Fruit fly (Drosophila melanogaster): Measurements from ENCODE around the gene CG15506.

CG15506 gene

DNA sequence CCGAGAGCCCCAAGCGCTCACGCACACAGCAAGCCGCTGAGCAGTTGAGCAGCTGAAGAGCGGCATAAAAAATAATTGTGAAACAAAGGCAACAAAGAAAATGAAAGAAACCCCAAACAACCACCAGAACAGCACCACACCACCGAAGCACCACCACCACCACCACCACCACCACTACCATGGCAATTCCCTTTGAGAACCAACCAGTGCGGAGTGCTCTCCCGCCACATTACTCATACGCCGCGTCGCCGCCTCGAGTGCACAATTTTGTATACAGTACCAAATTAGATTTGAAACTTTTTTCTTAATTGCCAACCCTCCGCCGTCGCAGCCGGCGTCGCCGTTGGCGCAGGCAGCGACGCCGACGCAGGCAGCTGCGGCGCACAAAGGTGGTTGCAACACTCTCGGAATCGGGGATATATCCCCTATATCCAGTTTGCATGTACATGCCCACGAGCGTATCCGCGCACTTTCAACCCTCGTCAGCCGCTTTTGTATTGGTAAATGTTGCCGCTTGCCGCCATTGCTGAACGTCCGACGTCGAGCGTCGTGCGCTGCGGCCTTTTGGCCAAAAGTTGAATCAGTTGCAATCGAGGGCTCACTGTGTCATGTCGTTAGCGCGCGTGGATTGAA, 26.3 kb upstream of the CG15506 start, which contains the start of gene dmrt99B:
Gene dmrt99B, plus strand, starts transcription at position 583 of the 633 bp plus-strand sequence.
- TF ChIP-seq ttk (optimal IDR thresholded peaks at IDR 0.05), result no peak
- TF ChIP-seq Myc (optimal IDR thresholded peaks at IDR 0.05), result no peak
- TF ChIP-seq insv (optimal IDR thresholded peaks at IDR 0.05), result no peak
- no peak for TF ChIP-seq psq (optimal IDR thresholded peaks at IDR 0.05)
- TF ChIP-seq Sin3A (optimal IDR thresholded peaks at IDR 0.05), result no peak
- TF ChIP-seq h (optimal IDR thresholded peaks at IDR 0.05), result no peak

DNA sequence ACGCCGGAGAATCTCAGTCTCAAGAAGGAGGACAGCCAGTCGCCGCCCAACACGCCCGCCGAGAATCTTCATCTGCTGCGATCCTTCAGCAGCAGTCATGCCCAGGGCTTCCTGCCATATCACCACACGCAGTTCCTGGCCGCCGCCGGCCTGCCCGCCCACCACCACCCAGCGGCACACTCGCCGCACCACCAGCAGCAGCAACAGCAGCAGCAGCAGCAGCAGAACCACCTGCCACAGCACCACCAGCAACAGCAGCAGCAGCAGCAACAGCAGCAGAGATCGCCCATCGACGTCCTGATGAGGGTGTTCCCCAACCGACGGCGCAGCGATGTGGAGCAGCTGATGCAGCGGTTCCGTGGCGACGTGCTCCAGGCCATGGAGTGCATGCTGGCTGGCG, 22.7 kb upstream of the CG15506 start:
- TF ChIP-seq Sin3A (optimal IDR thresholded peaks at IDR 0.05) (no peak), Myc (optimal IDR thresholded peaks at IDR 0.05) (no peak), insv (optimal IDR thresholded peaks at IDR 0.05) (no peak), h (optimal IDR thresholded peaks at IDR 0.05) (no peak), ttk (optimal IDR thresholded peaks at IDR 0.05) (no peak), psq (optimal IDR thresholded peaks at IDR 0.05) (no peak)

dm6 chr3R:29696359-29696758, 22.1 kb upstream of the CG15506 start:
- no peak for TF ChIP-seq h (optimal IDR thresholded peaks at IDR 0.05)
- TF ChIP-seq psq (optimal IDR thresholded peaks at IDR 0.05), result no peak
- no peak for TF ChIP-seq Myc (optimal IDR thresholded peaks at IDR 0.05)
- no peak for TF ChIP-seq insv (optimal IDR thresholded peaks at IDR 0.05)
- TF ChIP-seq Sin3A (optimal IDR thresholded peaks at IDR 0.05), result no peak
- no peak for TF ChIP-seq ttk (optimal IDR thresholded peaks at IDR 0.05)

DNA sequence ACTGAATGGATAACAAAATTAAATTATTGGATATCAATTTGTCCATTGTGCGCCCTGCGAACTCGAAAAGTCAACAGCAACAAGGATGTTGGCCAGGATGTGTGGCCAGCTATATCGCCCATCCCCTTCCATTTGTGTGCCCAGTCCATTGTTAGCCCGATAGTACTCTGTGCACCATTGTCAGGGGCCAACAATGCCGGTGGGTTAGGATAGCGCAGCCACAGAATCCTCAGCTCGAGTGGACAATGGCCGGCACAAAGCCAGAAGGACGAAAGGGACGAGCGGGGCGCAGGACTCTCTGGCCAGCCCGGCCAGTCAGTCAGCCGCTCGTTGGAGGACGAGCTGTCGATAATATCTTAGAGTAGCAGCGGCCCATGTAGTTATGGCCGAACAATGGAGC, 20.6 kb upstream of the CG15506 start:
- TF ChIP-seq h (optimal IDR thresholded peaks at IDR 0.05) (no peak), Sin3A (optimal IDR thresholded peaks at IDR 0.05) (no peak), Myc (optimal IDR thresholded peaks at IDR 0.05) (no peak), psq (optimal IDR thresholded peaks at IDR 0.05) (no peak), ttk (optimal IDR thresholded peaks at IDR 0.05) (no peak), insv (optimal IDR thresholded peaks at IDR 0.05) (no peak)

dm6 chr3R:29699220-29699619, 19.2 kb upstream of the CG15506 start:
- TF ChIP-seq h (optimal IDR thresholded peaks at IDR 0.05) (no peak), Myc (optimal IDR thresholded peaks at IDR 0.05) (no peak), psq (optimal IDR thresholded peaks at IDR 0.05) (no peak), Sin3A (optimal IDR thresholded peaks at IDR 0.05) (no peak), ttk (optimal IDR thresholded peaks at IDR 0.05) (no peak), insv (optimal IDR thresholded peaks at IDR 0.05) (no peak)

DNA sequence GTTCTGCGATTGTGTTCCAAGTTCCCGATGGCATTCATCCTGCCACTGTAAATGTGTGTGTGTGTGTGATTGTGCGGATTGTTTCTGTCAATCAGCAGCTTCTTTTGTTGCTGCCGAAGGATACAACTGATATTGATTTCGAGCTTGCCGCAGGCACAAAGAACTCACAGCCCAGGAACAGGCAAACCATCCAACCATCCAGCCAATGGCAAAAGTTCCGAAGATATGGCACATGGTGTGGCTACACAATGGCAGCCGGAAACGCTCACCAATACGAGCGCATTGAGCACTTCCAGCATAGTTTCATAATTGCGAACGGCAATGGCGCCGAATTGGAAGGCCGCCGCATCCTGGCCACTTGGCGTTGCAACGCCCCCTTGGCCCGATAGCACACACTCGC, 16.7 kb upstream of the CG15506 start:
- no peak for TF ChIP-seq psq (optimal IDR thresholded peaks at IDR 0.05)

dm6 chr3R:29704557-29704956, 13.9 kb upstream of the CG15506 start:
- no peak for TF ChIP-seq ttk (optimal IDR thresholded peaks at IDR 0.05)
- no peak for TF ChIP-seq h (optimal IDR thresholded peaks at IDR 0.05)
- no peak for TF ChIP-seq psq (optimal IDR thresholded peaks at IDR 0.05)
- TF ChIP-seq Sin3A (optimal IDR thresholded peaks at IDR 0.05), result no peak
- TF ChIP-seq insv (optimal IDR thresholded peaks at IDR 0.05), result no peak
- no peak for TF ChIP-seq Myc (optimal IDR thresholded peaks at IDR 0.05)

dm6 chr3R:29705789-29706303, 12.6 kb upstream of the CG15506 start:
- TF ChIP-seq ttk (optimal IDR thresholded peaks at IDR 0.05) (no peak), Myc (optimal IDR thresholded peaks at IDR 0.05) (no peak), Sin3A (optimal IDR thresholded peaks at IDR 0.05) (no peak), psq (optimal IDR thresholded peaks at IDR 0.05) (no peak), insv (optimal IDR thresholded peaks at IDR 0.05) (no peak), h (optimal IDR thresholded peaks at IDR 0.05) (no peak)

dm6 chr3R:29707258-29707657, 11.2 kb upstream of the CG15506 start:
- TF ChIP-seq psq (optimal IDR thresholded peaks at IDR 0.05) (no peak), Myc (optimal IDR thresholded peaks at IDR 0.05) (no peak), Sin3A (optimal IDR thresholded peaks at IDR 0.05) (no peak), h (optimal IDR thresholded peaks at IDR 0.05) (no peak), insv (optimal IDR thresholded peaks at IDR 0.05) (no peak), ttk (optimal IDR thresholded peaks at IDR 0.05) (no peak)

- TF ChIP-seq Sin3A (optimal IDR thresholded peaks at IDR 0.05) (no peak), Myc (optimal IDR thresholded peaks at IDR 0.05) (no peak), insv (optimal IDR thresholded peaks at IDR 0.05) (no peak), psq (optimal IDR thresholded peaks at IDR 0.05) (no peak), h (optimal IDR thresholded peaks at IDR 0.05) (no peak), ttk (optimal IDR thresholded peaks at IDR 0.05) (no peak)
These were observed 10.1 kb upstream of the CG15506 start for dm6 chr3R:29708322-29708721.

- TF ChIP-seq ttk (optimal IDR thresholded peaks at IDR 0.05), result no peak
- TF ChIP-seq psq (optimal IDR thresholded peaks at IDR 0.05), result no peak
- TF ChIP-seq h (optimal IDR thresholded peaks at IDR 0.05), result no peak
- no peak for TF ChIP-seq Myc (optimal IDR thresholded peaks at IDR 0.05)
- TF ChIP-seq Sin3A (optimal IDR thresholded peaks at IDR 0.05), result no peak
- TF ChIP-seq insv (optimal IDR thresholded peaks at IDR 0.05), result no peak
These were observed 7.0 kb upstream of the CG15506 start for dm6 chr3R:29711434-29711833.

- no peak for TF ChIP-seq Sin3A (optimal IDR thresholded peaks at IDR 0.05)
- TF ChIP-seq psq (optimal IDR thresholded peaks at IDR 0.05), result no peak
- no peak for TF ChIP-seq Myc (optimal IDR thresholded peaks at IDR 0.05)
- TF ChIP-seq insv (optimal IDR thresholded peaks at IDR 0.05), result no peak
- TF ChIP-seq h (optimal IDR thresholded peaks at IDR 0.05), result no peak
- no peak for TF ChIP-seq ttk (optimal IDR thresholded peaks at IDR 0.05)
These were observed 4.1 kb upstream of the CG15506 start, which contains the start of gene Obp99d for dm6 chr3R:29714314-29714713. TSS of gene Obp99d (plus strand) at chr3R:29714505.

- TF ChIP-seq Myc (optimal IDR thresholded peaks at IDR 0.05) (no peak), insv (optimal IDR thresholded peaks at IDR 0.05) (no peak), psq (optimal IDR thresholded peaks at IDR 0.05) (no peak), Sin3A (optimal IDR thresholded peaks at IDR 0.05) (no peak), h (optimal IDR thresholded peaks at IDR 0.05) (no peak), ttk (optimal IDR thresholded peaks at IDR 0.05) (no peak)
These were observed 3.2 kb upstream of the CG15506 start, which contains the start of gene Dup99B for dm6 chr3R:29715277-29715676. TSS of gene Dup99B (minus strand) at chr3R:29715377.

Data from Kc167 (cell line).